Worm (Caenorhabditis elegans): ENCODE results near the gene ndua-12.

ce11 chrIV:2710203-2710935 lies 9.3 kb downstream of the ndua-12 start, which contains the start of gene Y94H6A.10:
- TF ChIP-seq unc-62 (GFP tag; optimal IDR thresholded peaks at IDR 0.05) (no peak), elt-3 (tag; optimal IDR thresholded peaks at IDR 0.05) (no peak), fos-1 (tag; optimal IDR thresholded peaks at IDR 0.05) (no peak)
